Fruit fly (Drosophila melanogaster) whole organism, prepupa: ENCODE results near the gene Snoo.

Experiments
- CG10669 ChIP-seq: fragments of 200-800 bp; sonication (Bioruptor generic); optimal IDR thresholded peaks from 3 replicates; lab custom pipeline; 2018; ENCODE audit warnings: missing biosample characterization, mild to moderate bottlenecking, missing genetic modification characterization, moderate library complexity
- CG11294 ChIP-seq: fragments of 200-800 bp; sonication (Bioruptor generic); IDR thresholded peaks from 2 replicates; pipeline ENCODE4 v1.3.6; 2022; ENCODE audit warnings: missing biosample characterization, missing genetic modification characterization
- CG31627 ChIP-seq: fragments of 200-800 bp; sonication (Bioruptor generic); optimal IDR thresholded peaks from 3 replicates; lab custom pipeline; 2016; ENCODE audit warnings: missing biosample characterization, missing genetic modification characterization
- CG6808 ChIP-seq: fragments of 200-800 bp; sonication (Bioruptor generic); optimal IDR thresholded peaks from 3 replicates; lab custom pipeline; 2017; ENCODE audit warnings: missing biosample characterization, missing genetic modification characterization, mild to moderate bottlenecking, moderate library complexity, missing genetic modification reagents
- Eip78C ChIP-seq: fragments of 200-800 bp; sonication (Bioruptor generic); peaks from one replicate; lab custom pipeline; 2016; ENCODE audit warnings: missing biosample characterization, missing genetic modification characterization
- Ets21C ChIP-seq: fragments of 200-800 bp; sonication (Bioruptor generic); optimal IDR thresholded peaks from 3 replicates; lab custom pipeline; 2016; ENCODE audit warnings: missing biosample characterization, missing genetic modification characterization
- Ets96B ChIP-seq: fragments of 200-800 bp; optimal IDR thresholded peaks from 2 replicates; lab custom pipeline; 2019; ENCODE audit warnings: missing biosample characterization, mild to moderate bottlenecking, missing genetic modification characterization, moderate library complexity
- Gug ChIP-seq: fragments of 200-800 bp; sonication (Bioruptor generic); IDR thresholded peaks from 2 replicates; pipeline ENCODE4 v1.3.6; 2022; ENCODE audit warnings: missing biosample characterization, missing genetic modification characterization
- Hr39 ChIP-seq: fragments of 200-800 bp; sonication (Bioruptor generic); optimal IDR thresholded peaks from 2 replicates; lab custom pipeline; 2016; ENCODE audit warnings: missing biosample characterization, missing genetic modification characterization
- esn ChIP-seq: fragments of 200-800 bp; sonication (Bioruptor generic); optimal IDR thresholded peaks from 2 replicates; lab custom pipeline; 2016; ENCODE audit warnings: missing biosample characterization, mild to moderate bottlenecking, missing genetic modification characterization, moderate library complexity

- peak; percentile 10 for TF ChIP-seq CG6808 (GFP tag; lab: Kevin White, UChicago)
- TF ChIP-seq Ets21C: no peak
- TF ChIP-seq CG10669: peak; percentile 44
- TF ChIP-seq Eip78C: peak; percentile 78
- TF ChIP-seq Gug (GFP tag; lab: Robert Waterston, UW): no peak
- no peak; the same call in 1 of the 2 replicates for TF ChIP-seq CG11294
- TF ChIP-seq esn (GFP tag; lab: Kevin White, UChicago): no peak
- no peak for TF ChIP-seq Hr39 (GFP tag; lab: Kevin White, UChicago)
- no peak for TF ChIP-seq CG31627 (GFP tag; lab: Kevin White, UChicago)
- TF ChIP-seq Ets96B: peak; percentile 40
Measured at dm6 chr2L:7868608-7869007, 115.4 kb downstream of the Snoo start.
